Worm (Caenorhabditis elegans) whole organism, early embryonic: ENCODE measurements around the gene clec-157.

Experiments
- B0310.2 ChIP-seq: sonication (generic microtip); optimal IDR thresholded peaks from 2 replicates; lab custom pipeline; 2016; ENCODE audit warnings: mild to moderate bottlenecking, missing genetic modification characterization, missing compliant biosample characterization
- F13C5.2 ChIP-seq: sonication (generic microtip); optimal IDR thresholded peaks from 2 replicates; lab custom pipeline; 2017; ENCODE audit warnings: mild to moderate bottlenecking, missing genetic modification characterization, inconsistent platforms, missing compliant biosample characterization
- ama-1 ChIP-seq: fragments of 150-350 bp; optimal IDR thresholded peaks from 2 replicates; lab custom pipeline; 2014
- ceh-13 ChIP-seq: fragments of 200-800 bp; sonication (Bioruptor generic); optimal IDR thresholded peaks from 2 replicates; lab custom pipeline; 2018; ENCODE audit warnings: mild to moderate bottlenecking, missing genetic modification characterization, missing compliant biosample characterization
- ceh-36 ChIP-seq: sonication (generic microtip); optimal IDR thresholded peaks from 2 replicates; lab custom pipeline; 2016; ENCODE audit warnings: missing genetic modification characterization, inconsistent platforms, missing compliant biosample characterization
- ets-7 ChIP-seq: sonication (generic microtip); optimal IDR thresholded peaks from 2 replicates; lab custom pipeline; 2016; ENCODE audit warnings: missing genotype, missing genetic modification characterization, missing compliant biosample characterization
- flt-1 ChIP-seq: fragments of 200-800 bp; sonication (Bioruptor generic); IDR thresholded peaks from 2 replicates; pipeline ENCODE4 v1.3.6; 2022; ENCODE audit warnings: missing genetic modification characterization, missing compliant biosample characterization
- scrt-1 ChIP-seq: fragments of 200-800 bp; sonication (Bioruptor generic); IDR thresholded peaks from 2 replicates; pipeline ENCODE4 v1.3.6; 2022; ENCODE audit warnings: missing genetic modification characterization, missing compliant biosample characterization
- tbx-37 ChIP-seq: fragments of 200-800 bp; sonication (Bioruptor generic); conservative IDR thresholded peaks from 2 replicates; pipeline ENCODE4 v1.3.6; 2022; ENCODE audit warnings: missing genetic modification reagents, missing genetic modification characterization, missing compliant biosample characterization

ce11 chrIII:4814730-4815129, 29.5 kb downstream of the clec-157 start, which contains the start of gene arl-6:
- TF ChIP-seq scrt-1 (GFP tag; lab: Robert Waterston, UW) (no peak), ama-1 (lab: Kevin White, UChicago) (no peak), F13C5.2 (tag; lab: Kevin White, UChicago) (no peak), B0310.2 (tag; lab: Kevin White, UChicago) (no peak), ets-7 (tag; lab: Kevin White, UChicago) (no peak), flt-1 (no peak), ceh-13 (GFP tag; lab: Kevin White, UChicago) (no peak), ceh-36 (tag; lab: Kevin White, UChicago) (no peak), tbx-37 (GFP tag; lab: Robert Waterston, UW) (no peak)
